Worm (Caenorhabditis elegans): ENCODE measurements around the gene phat-3.

phat-3 gene

DNA sequence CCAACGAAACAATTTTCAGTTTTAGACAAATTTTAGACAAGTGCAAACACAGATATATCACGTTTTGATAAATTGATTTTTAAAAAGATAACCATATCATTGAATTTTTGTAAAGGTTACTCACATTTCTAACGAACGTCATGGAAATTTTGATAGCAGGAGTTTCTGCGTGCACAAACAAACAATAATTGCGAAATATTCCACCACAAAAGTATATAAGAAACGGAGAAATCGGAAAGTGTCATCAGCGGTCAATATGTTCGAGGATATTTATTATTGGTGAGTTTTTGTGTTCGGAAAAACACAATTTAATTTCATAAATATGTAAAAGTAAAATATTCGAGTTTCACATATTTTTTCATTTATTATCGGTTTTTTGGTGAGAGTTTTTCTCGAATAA, 9.4 kb upstream of the phat-3 start, which contains the start of gene C49G7.7:
TSS of gene C49G7.7 (plus strand) at position 174 of the 400 bp plus-strand sequence.
- TF ChIP-seq R02D3.7 (tag; optimal IDR thresholded peaks at IDR 0.05) (no peak), daf-16 (GFP tag; optimal IDR thresholded peaks at IDR 0.05) (no peak), daf-16 (tag; optimal IDR thresholded peaks at IDR 0.05) (peak; percentile 27), zip-2 (tag; optimal IDR thresholded peaks at IDR 0.05) (peak; percentile 58), aha-1 (tag) (peak; percentile 32), pqm-1 (tag; optimal IDR thresholded peaks at IDR 0.05) (peak; percentile 29)

DNA sequence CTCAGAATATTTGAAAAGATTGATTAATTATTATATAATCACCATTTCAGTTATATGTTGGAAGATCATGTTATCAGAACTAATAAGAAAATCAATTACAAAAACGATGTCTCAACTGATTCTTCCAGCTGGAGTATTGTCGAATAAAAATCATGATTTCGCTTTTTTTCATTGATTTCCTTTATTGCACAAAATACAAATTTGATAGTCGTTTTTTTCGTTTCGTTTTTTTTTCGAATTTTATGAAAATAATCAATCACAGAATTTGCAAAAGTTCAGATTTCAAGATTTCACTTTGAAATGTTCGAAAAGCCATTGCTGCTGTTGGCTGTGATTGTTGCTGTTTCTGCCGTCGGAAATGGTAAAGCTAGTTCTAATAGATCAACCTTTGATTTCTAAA, 7.9 kb upstream of the phat-3 start, which contains the start of gene C49G7.13:
TSS of gene C49G7.13 (plus strand) at position 301 of the 400 bp plus-strand sequence.
- TF ChIP-seq lin-13 (GFP tag; optimal IDR thresholded peaks at IDR 0.05) (no peak), dmd-6 (GFP tag; IDR thresholded peaks at IDR 0.05) (no peak), ZK337.2 (GFP tag; IDR thresholded peaks at IDR 0.05) (no peak), attf-4 (tag; optimal IDR thresholded peaks at IDR 0.05) (no peak), D1046.2 (GFP tag; IDR thresholded peaks at IDR 0.05) (no peak), sdz-12 (GFP tag; optimal IDR thresholded peaks at IDR 0.05) (no peak), hif-1 (tag; optimal IDR thresholded peaks at IDR 0.05) (no peak), unc-39 (tag; optimal IDR thresholded peaks at IDR 0.05) (no peak), lin-39 (tag; optimal IDR thresholded peaks at IDR 0.05) (no peak), duxl-1 (tag; optimal IDR thresholded peaks at IDR 0.05; ENCODE audit: poor library complexity) (no peak), dmd-9 (GFP tag; IDR thresholded peaks at IDR 0.05) (no peak), nhr-111 (GFP tag; optimal IDR thresholded peaks at IDR 0.05) (no peak), rbr-2 (tag; optimal IDR thresholded peaks at IDR 0.05) (no peak), nhr-42 (GFP tag; IDR thresholded peaks at IDR 0.05) (no peak), nhr-28 (tag; optimal IDR thresholded peaks at IDR 0.05) (no peak)

DNA sequence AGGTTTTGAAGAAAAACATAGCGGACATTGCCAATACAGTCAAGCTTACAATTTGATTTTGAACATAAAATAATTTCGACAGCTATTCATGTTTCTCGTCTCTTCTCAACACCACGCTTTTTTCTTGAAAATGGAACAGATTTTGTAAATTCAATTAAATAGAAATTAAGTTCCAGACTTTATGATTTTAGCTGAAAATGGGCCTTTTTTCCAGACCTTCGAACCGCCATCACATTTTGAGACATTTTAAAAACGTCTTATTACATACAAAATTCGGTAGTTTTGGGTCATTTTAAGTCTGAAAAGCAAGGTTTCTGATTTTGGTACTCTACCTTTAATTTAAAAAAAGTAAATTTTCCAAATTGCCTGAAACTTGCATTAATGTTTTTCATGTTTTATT, 5.6 kb upstream of the phat-3 start, which contains the start of gene C49G7.12:
TSS of gene C49G7.12 (plus strand) at position 301 of the 400 bp plus-strand sequence.
- TF ChIP-seq aly-2 (tag; optimal IDR thresholded peaks at IDR 0.05) (no peak), lin-1 (GFP tag; IDR thresholded peaks at IDR 0.05) (no peak), tra-1 (GFP tag; IDR thresholded peaks at IDR 0.05) (no peak), sdz-12 (GFP tag; optimal IDR thresholded peaks at IDR 0.05) (no peak), nhr-28 (tag; optimal IDR thresholded peaks at IDR 0.05) (no peak)

DNA sequence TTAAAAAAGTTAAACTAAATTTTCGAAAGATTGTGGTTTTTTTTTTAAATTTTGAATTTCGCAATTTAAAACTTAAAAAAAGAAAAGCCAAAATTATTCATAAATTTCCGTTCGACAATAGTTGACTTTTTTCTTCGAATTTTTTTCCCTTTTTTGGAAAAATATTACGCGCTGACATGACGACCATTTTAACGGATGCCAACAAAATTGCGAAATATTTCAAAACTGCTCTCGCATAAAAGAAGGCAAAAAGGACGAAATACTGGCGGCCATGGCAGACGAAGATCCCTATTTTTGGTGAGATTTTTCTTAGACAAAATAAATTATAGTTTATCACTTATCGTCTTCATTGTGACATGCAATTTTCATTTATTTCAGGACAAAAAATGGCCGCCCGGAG, 5.2 kb upstream of the phat-3 start:
- TF ChIP-seq zip-2 (tag; optimal IDR thresholded peaks at IDR 0.05) = peak; percentile 63
- no peak for TF ChIP-seq nhr-10 (tag; optimal IDR thresholded peaks at IDR 0.05)

DNA sequence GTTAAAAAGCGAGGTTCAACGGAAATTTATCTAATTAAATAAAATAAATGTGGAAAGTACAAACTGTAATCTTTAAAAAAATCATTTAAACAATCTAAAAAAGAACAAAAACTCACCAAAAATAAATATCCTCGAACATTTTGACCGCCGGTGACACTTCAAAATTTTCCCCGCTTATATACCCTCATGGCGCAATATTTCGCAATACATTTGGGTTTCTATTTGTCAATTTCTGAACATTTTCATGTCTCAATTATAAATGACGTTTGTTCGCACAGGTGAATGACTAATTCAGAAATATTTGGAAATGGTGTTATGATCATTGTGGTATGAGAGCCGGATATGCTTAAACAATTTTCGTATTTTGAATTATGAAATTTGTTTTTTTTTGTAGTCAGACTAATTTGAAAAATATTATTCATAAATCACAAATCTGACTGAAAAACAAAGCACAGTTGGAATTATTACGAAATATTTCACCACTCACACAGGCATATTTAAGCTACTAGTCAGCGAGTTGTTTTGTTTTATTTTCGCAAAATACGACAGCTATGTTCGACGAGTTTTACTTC, 1.8 kb upstream of the phat-3 start, which contains the start of the genes C49G7.10 and irg-2:
TSS of gene C49G7.10 (minus strand) at position 169 of the 572 bp plus-strand sequence.
TSS of gene irg-2 (plus strand) at position 329 of the 572 bp plus-strand sequence.
- TF ChIP-seq nhr-28 (tag; optimal IDR thresholded peaks at IDR 0.05) (peak; percentile 18), T20F7.1 (GFP tag; optimal IDR thresholded peaks at IDR 0.05) (peak; percentile 31), dpl-1 (GFP tag; optimal IDR thresholded peaks at IDR 0.05) (peak; percentile 7), unc-62 (GFP tag; optimal IDR thresholded peaks at IDR 0.05 in 1 of 2) (peak in 1 of 2 experiments; percentile 14), unc-62 (tag; optimal IDR thresholded peaks at IDR 0.05) (no peak), dmd-9 (GFP tag; IDR thresholded peaks at IDR 0.05) (no peak), nhr-42 (GFP tag; IDR thresholded peaks at IDR 0.05) (no peak), zag-1 (tag; optimal IDR thresholded peaks at IDR 0.05) (no peak), egl-27 (tag; optimal IDR thresholded peaks at IDR 0.05) (no peak), ztf-7 (tag; optimal IDR thresholded peaks at IDR 0.05) (peak; percentile 98), F37D6.2 (tag; optimal IDR thresholded peaks at IDR 0.05) (no peak), zip-2 (tag; optimal IDR thresholded peaks at IDR 0.05) (peak; percentile 100), dmd-6 (GFP tag; IDR thresholded peaks at IDR 0.05) (peak; percentile 62), nhr-41 (GFP tag; IDR thresholded peaks at IDR 0.05) (no peak), fkh-10 (GFP tag; optimal IDR thresholded peaks at IDR 0.05) (no peak), aly-2 (tag; optimal IDR thresholded peaks at IDR 0.05) (no peak), dve-1 (tag; optimal IDR thresholded peaks at IDR 0.05; ENCODE audit: insufficient read depth) (peak; percentile 59), Y5F2A.4 (GFP tag; optimal IDR thresholded peaks at IDR 0.05) (no peak), R02D3.7 (tag; optimal IDR thresholded peaks at IDR 0.05) (no peak), spr-3 (GFP tag; optimal IDR thresholded peaks at IDR 0.05) (no peak), pqm-1 (tag; optimal IDR thresholded peaks at IDR 0.05) (peak; percentile 12), nhr-11 (tag; optimal IDR thresholded peaks at IDR 0.05) (peak; percentile 46)
